Worm (Caenorhabditis elegans) whole organism, early embryonic: ENCODE measurements around the gene pcp-3.

Source experiments
- B0310.2 ChIP-seq: sonication (generic microtip); optimal IDR thresholded peaks from 2 replicates; lab custom pipeline; 2016; ENCODE audit warnings: mild to moderate bottlenecking, missing genetic modification characterization, missing compliant biosample characterization
- F13C5.2 ChIP-seq: sonication (generic microtip); optimal IDR thresholded peaks from 2 replicates; lab custom pipeline; 2017; ENCODE audit warnings: mild to moderate bottlenecking, missing genetic modification characterization, inconsistent platforms, missing compliant biosample characterization
- aly-1 ChIP-seq: sonication (generic microtip); optimal IDR thresholded peaks from 2 replicates; lab custom pipeline; 2016; ENCODE audit warnings: missing genetic modification characterization, missing compliant biosample characterization
- ama-1 ChIP-seq: fragments of 150-350 bp; optimal IDR thresholded peaks from 2 replicates; lab custom pipeline; 2014
- ceh-13 ChIP-seq: fragments of 200-800 bp; sonication (Bioruptor generic); optimal IDR thresholded peaks from 2 replicates; lab custom pipeline; 2018; ENCODE audit warnings: mild to moderate bottlenecking, missing genetic modification characterization, missing compliant biosample characterization
- ceh-36 ChIP-seq: sonication (generic microtip); optimal IDR thresholded peaks from 2 replicates; lab custom pipeline; 2016; ENCODE audit warnings: missing genetic modification characterization, inconsistent platforms, missing compliant biosample characterization
- ets-7 ChIP-seq: sonication (generic microtip); optimal IDR thresholded peaks from 2 replicates; lab custom pipeline; 2016; ENCODE audit warnings: missing genotype, missing genetic modification characterization, missing compliant biosample characterization
- flt-1 ChIP-seq: fragments of 200-800 bp; sonication (Bioruptor generic); IDR thresholded peaks from 2 replicates; pipeline ENCODE4 v1.3.6; 2022; ENCODE audit warnings: missing genetic modification characterization, missing compliant biosample characterization
- hmbx-1 ChIP-seq: sonication (generic microtip); optimal IDR thresholded peaks from 2 replicates; lab custom pipeline; 2016; ENCODE audit warnings: mild to moderate bottlenecking, missing genetic modification characterization, missing compliant biosample characterization
- hmg-4 ChIP-seq: fragments of 200-800 bp; sonication (Bioruptor generic); optimal IDR thresholded peaks from 2 replicates; lab custom pipeline; 2018; ENCODE audit warnings: mild to moderate bottlenecking, missing genetic modification characterization, missing compliant biosample characterization
- hnd-1 ChIP-seq: sonication (generic microtip); optimal IDR thresholded peaks from 2 replicates; lab custom pipeline; 2016; ENCODE audit warnings: missing genetic modification characterization, missing compliant biosample characterization
- pes-1 ChIP-seq: fragments of 200-800 bp; sonication (Bioruptor generic); IDR thresholded peaks from 2 replicates; pipeline ENCODE4 v1.3.6; 2022; ENCODE audit warnings: missing genetic modification reagents, missing genetic modification characterization, missing compliant biosample characterization
- scrt-1 ChIP-seq: fragments of 200-800 bp; sonication (Bioruptor generic); IDR thresholded peaks from 2 replicates; pipeline ENCODE4 v1.3.6; 2022; ENCODE audit warnings: missing genetic modification characterization, missing compliant biosample characterization
- sea-1 ChIP-seq: fragments of 200-800 bp; sonication (Bioruptor generic); conservative IDR thresholded peaks from 2 replicates; pipeline ENCODE4 v1.3.6; 2022; ENCODE audit warnings: missing genetic modification characterization, missing compliant biosample characterization
- tbx-11 ChIP-seq: fragments of 200-800 bp; sonication (Bioruptor generic); IDR thresholded peaks from 2 replicates; pipeline ENCODE4 v1.3.6; 2022; ENCODE audit warnings: missing genetic modification characterization, missing compliant biosample characterization
- tbx-37 ChIP-seq: fragments of 200-800 bp; sonication (Bioruptor generic); conservative IDR thresholded peaks from 2 replicates; pipeline ENCODE4 v1.3.6; 2022; ENCODE audit warnings: missing genetic modification reagents, missing genetic modification characterization, missing compliant biosample characterization
- tra-4 ChIP-seq: sonication (generic microtip); optimal IDR thresholded peaks from 2 replicates; lab custom pipeline; 2017; ENCODE audit warnings: missing genetic modification characterization, missing compliant biosample characterization

pcp-3 gene

DNA sequence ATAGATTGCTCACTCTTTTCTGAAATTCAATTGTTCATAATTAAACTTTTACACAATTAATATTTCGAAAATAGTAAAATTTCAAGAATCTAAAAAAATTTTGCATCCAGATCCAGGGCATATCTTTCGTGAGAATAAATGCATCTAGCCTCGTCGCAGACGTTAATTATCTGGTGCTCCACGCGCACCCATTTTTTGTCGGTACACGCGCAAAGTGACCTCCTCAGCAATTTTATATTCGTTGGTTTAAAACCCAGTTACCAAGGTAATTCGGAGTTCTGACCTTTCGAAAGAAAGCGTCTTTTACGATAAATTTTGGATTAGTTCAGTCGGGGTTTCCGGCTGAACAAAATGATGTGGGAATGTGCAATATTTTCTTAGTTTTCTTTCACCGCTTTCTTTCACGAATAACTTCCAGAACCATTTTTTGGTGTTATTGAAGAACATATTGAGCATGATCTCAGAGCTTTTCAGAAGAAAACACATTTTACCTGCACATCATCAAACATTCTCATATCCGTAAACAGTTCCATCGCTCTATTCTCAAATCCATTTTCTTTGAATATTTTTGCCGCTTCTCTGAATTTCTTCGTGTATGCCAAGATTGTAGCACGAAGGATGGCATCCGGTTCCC, 18.5 kb downstream of the pcp-3 start:
- TF ChIP-seq hmg-4 (GFP tag; lab: Kevin White, UChicago) (no peak), ama-1 (lab: Kevin White, UChicago) (no peak), B0310.2 (no peak), ceh-13 (no peak), sea-1 (GFP tag; lab: Robert Waterston, UW) (no peak), tra-4 (tag; lab: Kevin White, UChicago) (no peak), ceh-36 (tag; lab: Kevin White, UChicago) (no peak), tbx-11 (GFP tag; lab: Robert Waterston, UW) (no peak), hnd-1 (no peak), flt-1 (GFP tag; lab: Robert Waterston, UW) (no peak), hmbx-1 (no peak), tbx-37 (no peak), pes-1 (GFP tag; lab: Robert Waterston, UW) (no peak), F13C5.2 (tag; lab: Kevin White, UChicago) (no peak), scrt-1 (GFP tag; lab: Robert Waterston, UW) (no peak), ets-7 (no peak), aly-1 (no peak)

- TF ChIP-seq sea-1 (GFP tag; lab: Robert Waterston, UW) = no peak
- TF ChIP-seq B0310.2 = no peak
- no peak for TF ChIP-seq F13C5.2 (tag; lab: Kevin White, UChicago)
Observed at ce11 chrIV:9135377-9135776, 23.4 kb downstream of the pcp-3 start, which contains the start of gene delm-1. TSS of gene delm-1 (minus strand) at chrIV:9135477.

- TF ChIP-seq ets-7 = no peak
- no peak for TF ChIP-seq aly-1
- no peak for TF ChIP-seq ama-1 (lab: Kevin White, UChicago)
- TF ChIP-seq tbx-37 = no peak
- TF ChIP-seq ceh-13 = no peak
- no peak for TF ChIP-seq flt-1 (GFP tag; lab: Robert Waterston, UW)
- no peak for TF ChIP-seq hmbx-1
- TF ChIP-seq B0310.2 = no peak
- no peak for TF ChIP-seq hmg-4 (GFP tag; lab: Kevin White, UChicago)
- no peak for TF ChIP-seq sea-1 (GFP tag; lab: Robert Waterston, UW)
- no peak for TF ChIP-seq tbx-11 (GFP tag; lab: Robert Waterston, UW)
- TF ChIP-seq tra-4 (tag; lab: Kevin White, UChicago) = no peak
- TF ChIP-seq ceh-36 (tag; lab: Kevin White, UChicago) = no peak
- no peak for TF ChIP-seq pes-1 (GFP tag; lab: Robert Waterston, UW)
Observed at ce11 chrIV:9130605-9131004, 28.2 kb downstream of the pcp-3 start.

ce11 chrIV:9121545-9121944, 37.3 kb downstream of the pcp-3 start:
- no peak for TF ChIP-seq pes-1 (GFP tag; lab: Robert Waterston, UW)

DNA sequence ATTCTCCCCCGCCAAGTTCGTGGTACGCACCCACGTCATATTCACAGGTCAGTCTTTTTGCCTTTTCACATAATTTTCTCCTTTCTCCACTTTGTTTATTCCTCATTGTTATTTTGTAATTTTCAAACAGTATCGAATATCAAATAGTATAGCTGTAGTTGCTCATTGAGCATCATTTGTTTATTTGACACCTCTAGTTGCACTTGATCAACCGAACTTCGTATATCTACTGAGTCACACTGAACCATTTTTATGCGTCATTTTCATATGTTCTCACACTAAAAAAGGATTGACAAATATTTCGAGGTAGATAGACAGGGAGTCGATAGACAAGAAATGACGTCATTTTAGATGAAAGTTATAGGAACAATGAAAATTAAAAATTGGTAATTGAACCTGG, 38.6 kb downstream of the pcp-3 start:
- TF ChIP-seq pes-1 (GFP tag; lab: Robert Waterston, UW) (no peak), ets-7 (no peak), tbx-37 (no peak), B0310.2 (no peak), tra-4 (tag; lab: Kevin White, UChicago) (no peak), hmg-4 (GFP tag; lab: Kevin White, UChicago) (no peak), ceh-13 (no peak), hmbx-1 (no peak), ceh-36 (tag; lab: Kevin White, UChicago) (no peak), tbx-11 (GFP tag; lab: Robert Waterston, UW) (no peak), ama-1 (lab: Kevin White, UChicago) (no peak), hnd-1 (no peak), sea-1 (GFP tag; lab: Robert Waterston, UW) (no peak), F13C5.2 (tag; lab: Kevin White, UChicago) (no peak), aly-1 (no peak), flt-1 (GFP tag; lab: Robert Waterston, UW) (no peak), scrt-1 (GFP tag; lab: Robert Waterston, UW) (no peak)

- no peak for TF ChIP-seq B0310.2
- no peak for TF ChIP-seq ceh-36 (tag; lab: Kevin White, UChicago)
- no peak for TF ChIP-seq hnd-1
Observed at ce11 chrIV:9118792-9119191, 40.0 kb downstream of the pcp-3 start, which contains the start of gene nrfl-1. TSS of gene nrfl-1 (plus strand) at chrIV:9119092.

ce11 chrIV:9118348-9118747, 40.5 kb downstream of the pcp-3 start:
- TF ChIP-seq hnd-1 (no peak), pes-1 (GFP tag; lab: Robert Waterston, UW) (no peak), aly-1 (no peak), scrt-1 (GFP tag; lab: Robert Waterston, UW) (no peak), B0310.2 (no peak), flt-1 (GFP tag; lab: Robert Waterston, UW) (no peak), ets-7 (no peak), tbx-37 (no peak), F13C5.2 (tag; lab: Kevin White, UChicago) (no peak), hmbx-1 (no peak), tbx-11 (GFP tag; lab: Robert Waterston, UW) (no peak), hmg-4 (GFP tag; lab: Kevin White, UChicago) (no peak), ama-1 (lab: Kevin White, UChicago) (no peak), ceh-13 (no peak)

ce11 chrIV:9117700-9118099, 41.1 kb downstream of the pcp-3 start:
- TF ChIP-seq scrt-1 (GFP tag; lab: Robert Waterston, UW) = no peak

DNA sequence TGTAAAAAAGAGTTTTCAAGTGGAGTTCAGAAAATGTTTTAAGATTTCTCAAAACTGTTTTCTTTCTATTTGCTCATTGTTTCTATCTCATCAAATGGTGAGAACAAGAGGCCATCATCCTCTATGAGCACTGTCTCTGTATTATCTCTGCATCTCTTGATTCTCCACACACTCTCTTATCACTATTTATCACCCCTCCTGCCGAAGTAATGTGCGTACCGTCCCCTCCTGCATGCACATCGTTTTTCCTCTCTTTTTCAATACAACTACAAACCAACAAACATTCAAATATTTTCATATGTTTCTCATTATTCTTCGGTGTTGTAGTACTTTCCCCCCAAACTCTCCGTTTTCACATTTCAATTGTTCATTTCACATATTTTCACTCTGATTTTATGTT, 42.4 kb downstream of the pcp-3 start:
- no peak for TF ChIP-seq tbx-37
- TF ChIP-seq pes-1 (GFP tag; lab: Robert Waterston, UW) = no peak
- no peak for TF ChIP-seq B0310.2
- TF ChIP-seq ceh-13 = no peak
- no peak for TF ChIP-seq ceh-36 (tag; lab: Kevin White, UChicago)
- TF ChIP-seq hmg-4 (GFP tag; lab: Kevin White, UChicago) = no peak
